Fruit fly (Drosophila melanogaster): ENCODE measurements around the gene heca.

heca gene

dm6 chr3R:30280312-30280711 lies 2.6 kb downstream of the heca start (continued):
- TF ChIP-seq CG8632 (GFP tag; optimal IDR thresholded peaks at IDR 0.05): peak; percentile 48
- TF ChIP-seq spab (GFP tag; optimal IDR thresholded peaks at IDR 0.05): peak; percentile 22
- peak; percentile 86 for TF ChIP-seq Eip78C (GFP tag)
- TF ChIP-seq CG11294 (GFP tag; IDR thresholded peaks at IDR 0.05): no peak
- peak; percentile 26 for TF ChIP-seq CG3032 (tag; optimal IDR thresholded peaks at IDR 0.05)
- TF ChIP-seq CG31627 (GFP tag; optimal IDR thresholded peaks at IDR 0.05): peak; percentile 78
- TF ChIP-seq CG6792 (GFP tag; optimal IDR thresholded peaks at IDR 0.05): peak; percentile 60
- TF ChIP-seq Hr4 (GFP tag; optimal IDR thresholded peaks at IDR 0.05): peak; percentile 34
- no peak for TF ChIP-seq CG9139 (GFP tag; optimal IDR thresholded peaks at IDR 0.05)
- TF ChIP-seq Met (GFP tag; optimal IDR thresholded peaks at IDR 0.05): peak; percentile 69
- TF ChIP-seq Ets96B (tag; optimal IDR thresholded peaks at IDR 0.05): peak; percentile 45
- TF ChIP-seq Hr38 (GFP tag; optimal IDR thresholded peaks at IDR 0.05): no peak
- peak; percentile 44 for TF ChIP-seq CG10669 (GFP tag; optimal IDR thresholded peaks at IDR 0.05)
- TF ChIP-seq Eip75B (GFP tag; optimal IDR thresholded peaks at IDR 0.05): peak; percentile 58
- TF ChIP-seq CG10631 (GFP tag; optimal IDR thresholded peaks at IDR 0.05): peak; percentile 42
- peak; percentile 77 for TF ChIP-seq vri (GFP tag; optimal IDR thresholded peaks at IDR 0.05)
- no peak for TF ChIP-seq CG7368 (GFP tag; optimal IDR thresholded peaks at IDR 0.05)
- no peak for TF ChIP-seq dac (GFP tag; optimal IDR thresholded peaks at IDR 0.05)
- TF ChIP-seq cyc (GFP tag; optimal IDR thresholded peaks at IDR 0.05): peak; percentile 80

dm6 chr3R:30281345-30282133 lies 3.8 kb downstream of the heca start:
- TF ChIP-seq CG11902 (GFP tag; optimal IDR thresholded peaks at IDR 0.05): peak; percentile 23
- TF ChIP-seq CG32006 (GFP tag; optimal IDR thresholded peaks at IDR 0.05): no peak
- TF ChIP-seq CG16779 (tag; optimal IDR thresholded peaks at IDR 0.05): no peak
- TF ChIP-seq CG10631 (GFP tag; optimal IDR thresholded peaks at IDR 0.05): peak; percentile 36
- peak; percentile 81 for TF ChIP-seq esn (GFP tag; optimal IDR thresholded peaks at IDR 0.05)
- peak; percentile 25 for TF ChIP-seq dsx (GFP tag; optimal IDR thresholded peaks at IDR 0.05; ENCODE audit: poor library complexity, severe bottlenecking)
- no peak for TF ChIP-seq CG1621 (tag; optimal IDR thresholded peaks at IDR 0.05)
- no peak for TF ChIP-seq CG8319 (GFP tag; optimal IDR thresholded peaks at IDR 0.05)
- TF ChIP-seq fd59A (GFP tag; optimal IDR thresholded peaks at IDR 0.05): no peak
- no peak for TF ChIP-seq fkh (GFP tag; optimal IDR thresholded peaks at IDR 0.05)
- TF ChIP-seq CG31627 (GFP tag; optimal IDR thresholded peaks at IDR 0.05): peak; percentile 84
- no peak for TF ChIP-seq CG6163 (GFP tag; IDR thresholded peaks at IDR 0.05)
- TF ChIP-seq CG9139 (GFP tag; optimal IDR thresholded peaks at IDR 0.05): no peak
- peak; percentile 48 for TF ChIP-seq Blimp-1 (GFP tag; optimal IDR thresholded peaks at IDR 0.05)
- TF ChIP-seq Sox15 (GFP tag; optimal IDR thresholded peaks at IDR 0.05): no peak
- TF ChIP-seq Smox (GFP tag; optimal IDR thresholded peaks at IDR 0.05): peak; percentile 76
- peak; percentile 58 for TF ChIP-seq Sox102F (GFP tag; optimal IDR thresholded peaks at IDR 0.05)
- TF ChIP-seq salr (GFP tag; optimal IDR thresholded peaks at IDR 0.05): no peak
- TF ChIP-seq CG10669 (GFP tag; optimal IDR thresholded peaks at IDR 0.05): no peak
- peak; percentile 18 for TF ChIP-seq CG3919 (GFP tag; optimal IDR thresholded peaks at IDR 0.05)
- TF ChIP-seq Lpt (GFP tag; optimal IDR thresholded peaks at IDR 0.05): no peak
- TF ChIP-seq CG4318 (GFP tag; optimal IDR thresholded peaks at IDR 0.05): no peak
- TF ChIP-seq net (GFP tag; optimal IDR thresholded peaks at IDR 0.05): no peak
- peak; percentile 39 for TF ChIP-seq Eip75B (GFP tag; optimal IDR thresholded peaks at IDR 0.05)
- peak; percentile 56 for TF ChIP-seq pdm3 (GFP tag; optimal IDR thresholded peaks at IDR 0.05)
- no peak for TF ChIP-seq CG15336 (GFP tag; IDR thresholded peaks at IDR 0.05)
- peak; percentile 75 for TF ChIP-seq lz (GFP tag; optimal IDR thresholded peaks at IDR 0.05)
- no peak for TF ChIP-seq Hr4 (GFP tag; optimal IDR thresholded peaks at IDR 0.05)
- no peak for TF ChIP-seq CG11294 (GFP tag; IDR thresholded peaks at IDR 0.05)
- TF ChIP-seq dac (GFP tag; optimal IDR thresholded peaks at IDR 0.05): no peak
- peak; percentile 43 for TF ChIP-seq CG6792 (GFP tag; optimal IDR thresholded peaks at IDR 0.05)
- TF ChIP-seq Gug (GFP tag; IDR thresholded peaks at IDR 0.05): no peak
- peak; percentile 21 for TF ChIP-seq CG34406 (GFP tag; optimal IDR thresholded peaks at IDR 0.05)
- peak; percentile 86 for TF ChIP-seq Hr39 (GFP tag; optimal IDR thresholded peaks at IDR 0.05)
- TF ChIP-seq CG6276 (GFP tag; optimal IDR thresholded peaks at IDR 0.05): no peak
- TF ChIP-seq OdsH (GFP tag; optimal IDR thresholded peaks at IDR 0.05): peak; percentile 19
- TF ChIP-seq CG7368 (GFP tag; optimal IDR thresholded peaks at IDR 0.05): no peak
- no peak for TF ChIP-seq fd85E (GFP tag; optimal IDR thresholded peaks at IDR 0.05)
- no peak for TF ChIP-seq CG3032 (tag; optimal IDR thresholded peaks at IDR 0.05)
- peak; percentile 63 for TF ChIP-seq cyc (GFP tag; optimal IDR thresholded peaks at IDR 0.05)
- TF ChIP-seq svp (GFP tag): peak; percentile 93

Measured in whole organism, prepupa.